Worm (Caenorhabditis elegans) whole organism, late embryonic: ENCODE results near the gene str-20.

ENCODE experiments used
- Y22D7AL.16 ChIP-seq: sonication (generic microtip); optimal IDR thresholded peaks from 2 replicates; lab custom pipeline; 2016; ENCODE audit warnings: missing genetic modification characterization, missing compliant biosample characterization
- ama-1 ChIP-seq: fragments of 150-350 bp; optimal IDR thresholded peaks from 2 replicates; lab custom pipeline; 2014
- ceh-19 ChIP-seq: fragments of 200-800 bp; sonication (Bioruptor generic); optimal IDR thresholded peaks from 2 replicates; lab custom pipeline; 2018; ENCODE audit warnings: mild to moderate bottlenecking, missing genetic modification characterization, missing compliant biosample characterization
- ceh-24 ChIP-seq: sonication (generic microtip); optimal IDR thresholded peaks from 2 replicates; lab custom pipeline; 2016; ENCODE audit warnings: mild to moderate bottlenecking, missing genetic modification characterization, missing compliant biosample characterization
- pag-3 ChIP-seq: sonication (generic microtip); optimal IDR thresholded peaks from 2 replicates; lab custom pipeline; 2016; ENCODE audit warnings: missing compliant biosample characterization, missing genetic modification characterization, borderline replicate concordance
- pax-1 ChIP-seq: fragments of 150-350 bp; optimal IDR thresholded peaks from 2 replicates; lab custom pipeline; 2014; ENCODE audit warnings: missing biosample characterization, missing genetic modification characterization
- pha-4 ChIP-seq: fragments of 150-350 bp; optimal IDR thresholded peaks from 2 replicates; lab custom pipeline; 2018; ENCODE audit warnings: missing biosample characterization, missing genetic modification reagents, missing genetic modification characterization
- ref-2 ChIP-seq: sonication (generic microtip); optimal IDR thresholded peaks from 2 replicates; lab custom pipeline; 2016; ENCODE audit warnings: missing genetic modification characterization, missing compliant biosample characterization
- unc-86 ChIP-seq: sonication (generic microtip); optimal IDR thresholded peaks from 2 replicates; lab custom pipeline; 2016; ENCODE audit warnings: missing genetic modification characterization, missing compliant biosample characterization

DNA sequence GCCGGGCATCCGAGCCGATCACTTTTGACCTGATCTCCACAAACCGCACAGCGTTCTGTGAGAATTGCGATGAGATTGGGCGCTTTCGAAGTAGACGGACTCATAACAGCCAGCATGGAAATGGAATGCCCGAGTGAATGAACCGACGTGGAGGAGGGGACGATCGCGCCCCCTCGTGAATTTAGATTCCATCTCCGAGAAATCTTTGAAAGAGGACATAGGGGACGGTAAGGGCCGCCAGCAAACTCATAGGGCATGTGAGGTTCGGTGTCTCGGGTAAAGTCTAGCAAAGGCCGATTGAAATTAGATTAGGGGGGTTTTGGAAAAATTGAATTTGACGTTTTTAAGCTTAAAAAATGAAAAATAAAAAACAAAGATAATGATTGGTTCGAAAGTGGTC lies 48.2 kb downstream of the str-20 start, which contains the start of gene nhr-270:
- TF ChIP-seq ceh-19 (GFP tag; lab: Kevin White, UChicago) (no peak), ref-2 (no peak), ceh-24 (no peak), unc-86 (tag; lab: Kevin White, UChicago) (no peak), pha-4 (no peak), ama-1 (lab: Kevin White, UChicago) (no peak), Y22D7AL.16 (tag; lab: Kevin White, UChicago) (no peak), pag-3 (tag; lab: Kevin White, UChicago) (no peak), pax-1 (tag; lab: Kevin White, UChicago) (no peak)
